Worm (Caenorhabditis elegans): ENCODE results near the gene R13H4.6.

R13H4.6 gene

ce11 chrV:11817263-11817726 lies 45.6 kb upstream of the R13H4.6 start (continued):
- no peak for TF ChIP-seq ceh-32 (tag; optimal IDR thresholded peaks at IDR 0.05; ENCODE audit: poor library complexity)
- no peak for TF ChIP-seq ceh-44 (GFP tag; IDR thresholded peaks at IDR 0.05)
- no peak for TF ChIP-seq daf-19 (GFP tag; conservative IDR thresholded peaks at IDR 0.05)
- TF ChIP-seq hif-1 (tag; optimal IDR thresholded peaks at IDR 0.05): peak in 1 of 2 experiments; percentile 11
- TF ChIP-seq cey-2 (tag; optimal IDR thresholded peaks at IDR 0.05; ENCODE audit: borderline replicate concordance, insufficient read depth): no peak
- TF ChIP-seq madf-5 (GFP tag; IDR thresholded peaks at IDR 0.05): 0 out of 4 replicates have a peak, but pooled peaks of 1 of the 2 experiments have one; percentile 29
- no peak for TF ChIP-seq egl-43 (GFP tag; IDR thresholded peaks at IDR 0.05)
- no peak for TF ChIP-seq attf-4 (tag; optimal IDR thresholded peaks at IDR 0.05)
- no peak for TF ChIP-seq unc-130 (GFP tag; optimal IDR thresholded peaks at IDR 0.05)
- TF ChIP-seq Y48G9A.11 (GFP tag; IDR thresholded peaks at IDR 0.05): no peak; the same call in 1 of the 2 replicates
- no peak for TF ChIP-seq dmd-9 (GFP tag; IDR thresholded peaks at IDR 0.05)

DNA sequence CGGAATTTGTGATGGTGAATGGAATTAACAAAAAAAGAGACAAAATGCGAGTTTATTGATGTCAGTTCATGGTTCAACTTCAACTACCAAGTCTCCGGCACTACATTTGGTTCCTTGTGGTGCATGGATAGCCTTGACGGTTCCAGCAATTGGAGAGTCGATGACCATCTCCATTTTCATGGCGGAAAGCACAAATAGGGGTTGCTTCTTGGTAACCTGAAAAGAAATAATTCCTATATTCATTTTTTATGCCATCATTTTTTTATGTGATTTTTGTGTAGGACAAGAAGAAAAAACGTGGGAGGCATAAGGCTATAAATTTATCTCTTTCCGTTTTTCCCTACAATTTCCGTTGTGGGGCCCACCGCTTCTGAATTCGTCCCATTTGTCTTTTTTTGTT lies 44.9 kb upstream of the R13H4.6 start:
- TF ChIP-seq nhr-42 (GFP tag; IDR thresholded peaks at IDR 0.05) (peak; percentile 17; the same call in 1 of the 2 replicates), ztf-7 (tag; optimal IDR thresholded peaks at IDR 0.05) (no peak), pha-4 (GFP tag; IDR thresholded peaks at IDR 0.05) (0 out of 2 replicates have a peak, but pooled peaks have one; percentile 35), pha-4 (tag; optimal IDR thresholded peaks at IDR 0.05) (no peak), ceh-20 (GFP tag; IDR thresholded peaks at IDR 0.05) (0 out of 2 replicates have a peak, but pooled peaks have one; percentile 12), daf-19 (GFP tag; conservative IDR thresholded peaks at IDR 0.05) (no peak), ceh-82 (tag; optimal IDR thresholded peaks at IDR 0.05) (no peak), Y105C5A.15 (GFP tag; IDR thresholded peaks at IDR 0.05) (0 out of 2 replicates have a peak, but pooled peaks have one; percentile 32), zfp-3 (GFP tag; conservative IDR thresholded peaks at IDR 0.05) (peak; percentile 79; the same call in 1 of the 2 replicates), D1046.2 (GFP tag; IDR thresholded peaks at IDR 0.05) (0 out of 2 replicates have a peak, but pooled peaks have one; percentile 11), lin-38 (GFP tag; IDR thresholded peaks at IDR 0.05) (0 out of 2 replicates have a peak, but pooled peaks have one; percentile 15)

DNA sequence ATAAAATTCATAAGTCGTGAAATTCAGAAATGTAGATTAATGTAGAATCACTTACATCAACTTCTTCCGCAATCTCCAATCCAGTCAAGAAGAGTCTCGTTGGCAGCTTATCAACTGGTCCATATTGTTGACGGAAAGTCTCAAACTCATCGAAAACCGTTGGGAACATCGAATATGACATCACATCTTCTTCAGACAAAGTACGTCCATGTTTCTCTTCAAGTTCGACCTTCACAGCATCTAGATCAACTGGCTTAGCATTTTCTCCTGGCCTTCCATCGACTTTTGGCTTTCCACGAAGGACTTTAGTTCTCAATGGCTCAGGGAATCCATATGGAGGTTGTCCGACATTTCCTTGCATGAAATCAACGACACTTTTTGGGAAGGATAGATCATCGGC lies 44.1 kb upstream of the R13H4.6 start:
- TF ChIP-seq unc-62 (GFP tag; optimal IDR thresholded peaks at IDR 0.05 in 1 of 2): peak in 1 of 2 experiments; percentile 44
- TF ChIP-seq unc-62 (tag; optimal IDR thresholded peaks at IDR 0.05): no peak
- no peak for TF ChIP-seq T26A8.4 (GFP tag; IDR thresholded peaks at IDR 0.05)

ce11 chrV:11819451-11819850 lies 43.5 kb upstream of the R13H4.6 start:
- TF ChIP-seq lir-3 (tag; optimal IDR thresholded peaks at IDR 0.05) (no peak), vab-7 (GFP tag; IDR thresholded peaks at IDR 0.05) (0 out of 2 replicates have a peak, but pooled peaks have one; percentile 2), daf-16 (GFP tag; optimal IDR thresholded peaks at IDR 0.05) (no peak), daf-16 (tag; optimal IDR thresholded peaks at IDR 0.05) (peak; percentile 4), aha-1 (tag) (peak; percentile 76)

- TF ChIP-seq hlh-11 (tag; optimal IDR thresholded peaks at IDR 0.05): peak; percentile 35
- TF ChIP-seq zfp-3 (GFP tag; conservative IDR thresholded peaks at IDR 0.05): 0 out of 2 replicates have a peak, but pooled peaks have one; percentile 31
- TF ChIP-seq F37D6.2 (tag; optimal IDR thresholded peaks at IDR 0.05): no peak
- peak; percentile 96 for TF ChIP-seq aha-1 (tag)
- TF ChIP-seq nhr-28 (tag; optimal IDR thresholded peaks at IDR 0.05): peak; percentile 68
- TF ChIP-seq dmd-6 (GFP tag; IDR thresholded peaks at IDR 0.05): peak; percentile 57
- no peak for TF ChIP-seq snpc-4 (tag; optimal IDR thresholded peaks at IDR 0.05)
- no peak for TF ChIP-seq spr-1 (tag; optimal IDR thresholded peaks at IDR 0.05)
- peak; percentile 28 for TF ChIP-seq nhr-77 (tag; optimal IDR thresholded peaks at IDR 0.05)
- no peak for TF ChIP-seq jun-1 (tag; optimal IDR thresholded peaks at IDR 0.05)
- TF ChIP-seq dve-1 (tag; optimal IDR thresholded peaks at IDR 0.05; ENCODE audit: insufficient read depth): peak; percentile 32
- no peak for TF ChIP-seq Y5F2A.4 (GFP tag; optimal IDR thresholded peaks at IDR 0.05)
- TF ChIP-seq mdt-29 (GFP tag; IDR thresholded peaks at IDR 0.05): peak; percentile 43; the same call in 1 of the 2 replicates
- TF ChIP-seq ZK337.2 (GFP tag; IDR thresholded peaks at IDR 0.05): no peak
- no peak for TF ChIP-seq daf-16 (GFP tag; optimal IDR thresholded peaks at IDR 0.05)
- TF ChIP-seq daf-16 (tag; optimal IDR thresholded peaks at IDR 0.05): peak; percentile 23
- TF ChIP-seq pqm-1 (tag; optimal IDR thresholded peaks at IDR 0.05): peak; percentile 54
- TF ChIP-seq R02D3.7 (tag; optimal IDR thresholded peaks at IDR 0.05): no peak
- TF ChIP-seq ceh-32 (tag; optimal IDR thresholded peaks at IDR 0.05; ENCODE audit: poor library complexity): no peak
- TF ChIP-seq ceh-82 (tag; optimal IDR thresholded peaks at IDR 0.05): no peak
Measured at ce11 chrV:11820551-11820950, 42.4 kb upstream of the R13H4.6 start.

Data from whole organism, L4 larva.